Fruit fly (Drosophila melanogaster): ENCODE measurements around the gene CG33645.

CG33645 gene

DNA sequence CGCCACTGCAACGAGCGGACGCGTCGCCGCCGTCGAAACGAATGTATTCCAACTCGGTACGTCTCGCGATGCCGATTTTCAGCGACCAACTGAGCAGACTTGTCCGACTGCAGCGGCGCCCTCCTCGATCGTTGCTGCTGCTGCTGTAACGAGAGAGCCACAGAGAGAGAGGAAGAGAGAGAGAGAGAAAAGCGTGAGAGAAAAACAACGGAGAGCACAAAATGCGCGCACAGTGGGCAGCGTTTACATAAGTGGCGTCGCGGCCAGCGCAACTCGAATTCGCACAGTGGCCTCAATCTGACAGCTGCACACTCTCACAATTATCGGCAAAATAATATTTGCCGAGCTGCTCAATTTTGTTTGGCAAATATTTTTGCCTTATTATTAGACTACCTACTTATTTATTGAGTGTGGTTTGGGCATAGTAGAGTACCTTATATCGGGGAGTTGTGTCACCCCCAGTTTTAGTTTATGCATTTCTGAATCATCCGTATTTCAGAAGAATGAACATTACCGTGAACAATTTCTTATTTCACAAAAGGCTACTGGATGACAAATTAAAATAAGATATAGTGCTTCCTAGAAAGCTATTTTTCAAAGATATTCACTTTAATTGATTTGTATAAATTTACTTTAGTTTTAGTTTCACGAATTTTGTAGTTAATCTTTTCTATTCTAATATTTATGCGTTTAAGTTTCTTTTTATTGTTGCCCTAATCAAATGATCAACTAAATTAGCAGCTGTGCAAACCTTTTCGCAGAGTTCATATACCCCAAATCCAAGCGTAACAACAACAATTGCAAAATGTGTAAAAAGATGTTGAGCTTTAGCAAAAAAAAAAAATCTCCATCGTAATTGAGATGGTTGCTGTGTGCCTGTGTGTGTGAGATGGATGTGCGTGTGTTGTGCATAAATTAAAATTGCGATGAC, 19.0 kb upstream of the CG33645 start (continued):
- TF ChIP-seq CG11093 (GFP tag; IDR thresholded peaks at IDR 0.05) (peak; percentile 58; the same call in 2 of the 3 replicates), CG18011 (GFP tag; optimal IDR thresholded peaks at IDR 0.05) (no peak), CG6175 (GFP tag; IDR thresholded peaks at IDR 0.05) (no peak; the same call in 2 of the 3 replicates), Bdp1 (GFP tag; optimal IDR thresholded peaks at IDR 0.05) (peak; percentile 29), CG13296 (GFP tag; optimal IDR thresholded peaks at IDR 0.05) (peak; percentile 60), CG14860 (GFP tag; IDR thresholded peaks at IDR 0.05; ENCODE audit: partially characterized antibody) (no peak), CG18599 (GFP tag; optimal IDR thresholded peaks at IDR 0.05) (peak; percentile 44), nmo (GFP tag; optimal IDR thresholded peaks at IDR 0.05) (peak; percentile 57), Meics (GFP tag; optimal IDR thresholded peaks at IDR 0.05) (peak; percentile 58), CG2129 (GFP tag; IDR thresholded peaks at IDR 0.05; ENCODE audit: partially characterized antibody) (no peak), fd96Cb (tag; optimal IDR thresholded peaks at IDR 0.05) (peak; percentile 45), pros (GFP tag; optimal IDR thresholded peaks at IDR 0.05) (no peak), CG10274 (GFP tag; optimal IDR thresholded peaks at IDR 0.05) (peak; percentile 97), Stat92E (GFP tag; optimal IDR thresholded peaks at IDR 0.05) (peak in 1 of 3 experiments; percentile 26), sqz (GFP tag; optimal IDR thresholded peaks at IDR 0.05) (peak; percentile 33), CG8359 (GFP tag; optimal IDR thresholded peaks at IDR 0.05; ENCODE audit: borderline replicate concordance) (no peak), CG2116 (GFP tag; optimal IDR thresholded peaks at IDR 0.05) (no peak), CG1529 (GFP tag; optimal IDR thresholded peaks at IDR 0.05) (peak; percentile 33), E2f1 (GFP tag; IDR thresholded peaks at IDR 0.05) (peak; percentile 54), CG3407 (GFP tag; optimal IDR thresholded peaks at IDR 0.05) (no peak), CG12236 (GFP tag; optimal IDR thresholded peaks at IDR 0.05) (peak; percentile 2), Opbp (GFP tag; IDR thresholded peaks at IDR 0.05; ENCODE audit: partially characterized antibody) (no peak), CG9817 (tag; optimal IDR thresholded peaks at IDR 0.05) (peak; percentile 5), MBD-R2 (GFP tag; IDR thresholded peaks at IDR 0.05) (no peak), tin (GFP tag; optimal IDR thresholded peaks at IDR 0.05) (peak; percentile 58), CG31441 (GFP tag; IDR thresholded peaks at IDR 0.05) (peak; percentile 65), Hr39 (optimal IDR thresholded peaks at IDR 0.05) (no peak), CG9932 (GFP tag; IDR thresholded peaks at IDR 0.05) (peak; percentile 85), peb (GFP tag; IDR thresholded peaks at IDR 0.05) (no peak), Side (GFP tag; optimal IDR thresholded peaks at IDR 0.05) (peak; percentile 57), lola (GFP tag; optimal IDR thresholded peaks at IDR 0.05) (no peak), Jarid2 (GFP tag; optimal IDR thresholded peaks at IDR 0.05) (peak; percentile 88), bbx (GFP tag; IDR thresholded peaks at IDR 0.05; ENCODE audit: partially characterized antibody) (no peak), CG30020 (tag; optimal IDR thresholded peaks at IDR 0.05) (no peak), CG13894 (tag; optimal IDR thresholded peaks at IDR 0.05) (no peak), ttk (GFP tag; IDR thresholded peaks at IDR 0.05) (peak; percentile 66), p53 (GFP tag; optimal IDR thresholded peaks at IDR 0.05) (no peak), oc (tag; optimal IDR thresholded peaks at IDR 0.05) (no peak), Eip74EF (GFP tag; optimal IDR thresholded peaks at IDR 0.05) (no peak), Kr (GFP tag; optimal IDR thresholded peaks at IDR 0.05) (no peak), CG5245 (GFP tag; optimal IDR thresholded peaks at IDR 0.05) (peak; percentile 44), CG8089 (GFP tag; optimal IDR thresholded peaks at IDR 0.05) (peak; percentile 9), Hr78 (GFP tag; optimal IDR thresholded peaks at IDR 0.05) (no peak), twi (tag; optimal IDR thresholded peaks at IDR 0.05) (no peak), H15 (GFP tag; IDR thresholded peaks at IDR 0.05) (peak; percentile 65; the same call in 1 of the 3 replicates), Dad (GFP tag; optimal IDR thresholded peaks at IDR 0.05) (peak; percentile 24), vvl (GFP tag; IDR thresholded peaks at IDR 0.05) (peak; percentile 84)
